Worm (Caenorhabditis elegans): Measurements from ENCODE around the gene srj-44.

Gene srj-44

DNA sequence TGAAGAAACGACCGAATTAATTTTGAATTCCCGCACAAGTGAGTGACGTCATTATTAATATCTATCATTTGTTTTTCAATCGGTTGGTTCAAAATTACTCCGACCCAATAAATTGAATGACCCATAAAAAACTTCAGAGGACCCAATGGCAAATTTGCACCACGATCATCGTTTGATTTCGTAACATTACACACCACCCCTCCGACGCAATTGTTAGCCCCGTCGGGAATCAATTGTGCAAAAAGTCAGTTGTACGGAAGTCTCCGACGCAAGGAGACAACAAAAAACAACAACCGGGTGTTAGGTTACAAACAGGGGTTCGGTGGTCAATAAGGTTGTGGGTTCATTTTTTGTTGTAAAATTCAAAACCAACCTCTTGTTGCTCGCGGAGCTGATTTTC is 43.7 kb downstream of the srj-44 start:
- TF ChIP-seq cog-1 (tag; optimal IDR thresholded peaks at IDR 0.05) (no peak), flt-1 (GFP tag; IDR thresholded peaks at IDR 0.05) (no peak), ztf-23 (GFP tag; IDR thresholded peaks at IDR 0.05) (no peak), T22C8.4 (GFP tag; IDR thresholded peaks at IDR 0.05) (no peak), ref-1 (GFP tag; conservative IDR thresholded peaks at IDR 0.05) (no peak), med-1 (GFP tag; optimal IDR thresholded peaks at IDR 0.05; ENCODE audit: insufficient read depth) (no peak), klf-2 (GFP tag; conservative IDR thresholded peaks at IDR 0.05) (no peak), ztf-29 (GFP tag; IDR thresholded peaks at IDR 0.05) (no peak), tab-1 (GFP tag; IDR thresholded peaks at IDR 0.05) (no peak)

DNA sequence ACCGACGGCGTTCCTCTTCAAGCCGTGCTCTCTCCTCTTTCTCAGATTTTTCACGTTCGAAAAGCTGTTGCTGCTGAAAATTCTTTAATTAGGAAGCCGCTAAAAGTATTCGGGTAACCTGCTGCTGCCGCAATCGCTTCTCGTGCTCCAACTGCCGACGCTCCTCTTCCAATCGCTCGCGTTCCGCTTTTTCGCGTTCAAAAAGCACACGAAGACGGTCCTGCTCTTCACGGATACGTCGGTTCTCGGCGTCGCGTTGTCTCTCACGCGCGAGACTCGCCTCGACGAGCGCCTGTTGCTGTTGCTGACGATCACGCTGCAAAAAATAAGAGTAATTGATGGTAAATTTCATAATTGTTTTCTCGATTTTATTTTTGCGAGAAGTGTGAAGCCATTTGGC is 45.0 kb downstream of the srj-44 start:
- TF ChIP-seq cog-1 (tag; optimal IDR thresholded peaks at IDR 0.05) (no peak), ref-1 (GFP tag; conservative IDR thresholded peaks at IDR 0.05) (no peak), tab-1 (GFP tag; IDR thresholded peaks at IDR 0.05) (no peak), T22C8.4 (GFP tag; IDR thresholded peaks at IDR 0.05) (no peak), ztf-23 (GFP tag; IDR thresholded peaks at IDR 0.05) (no peak), ztf-29 (GFP tag; IDR thresholded peaks at IDR 0.05) (no peak), med-1 (GFP tag; optimal IDR thresholded peaks at IDR 0.05; ENCODE audit: insufficient read depth) (no peak), klf-2 (GFP tag; conservative IDR thresholded peaks at IDR 0.05) (no peak), flt-1 (GFP tag; IDR thresholded peaks at IDR 0.05) (no peak)

DNA sequence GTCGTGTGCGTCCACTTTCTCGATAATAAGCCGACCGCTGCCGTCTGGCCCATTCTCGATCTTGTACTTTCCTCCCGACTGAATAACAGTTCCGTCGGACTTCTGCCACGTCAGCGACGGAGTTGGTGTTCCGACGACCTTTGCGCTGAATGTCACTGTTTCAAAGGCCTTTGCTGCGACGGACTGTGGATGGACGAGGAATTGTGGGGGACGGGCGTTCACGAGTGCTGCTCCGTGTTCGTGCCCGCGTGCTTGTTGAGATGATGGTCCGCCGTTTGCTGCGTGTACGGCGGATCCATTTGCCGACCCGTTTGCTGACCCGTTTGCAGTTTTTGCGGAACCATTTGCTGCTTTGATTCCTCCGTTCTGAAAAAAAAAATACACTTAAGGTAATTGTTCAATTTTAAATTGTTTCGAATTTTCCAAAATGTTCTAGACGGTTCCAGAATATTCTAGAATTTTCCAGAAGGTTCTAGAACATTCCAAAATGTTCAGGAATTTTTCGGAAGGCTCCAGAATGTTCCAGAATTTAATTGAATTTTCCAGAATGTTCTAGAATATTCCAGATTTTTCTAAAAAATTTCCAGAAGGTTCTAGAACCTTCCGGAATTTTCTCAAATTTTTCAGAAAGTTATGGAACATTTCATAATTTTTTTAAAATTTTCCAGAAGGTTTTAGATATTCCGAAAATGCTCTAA is 46.4 kb downstream of the srj-44 start:
- TF ChIP-seq ref-1 (GFP tag; conservative IDR thresholded peaks at IDR 0.05) (no peak), T22C8.4 (GFP tag; IDR thresholded peaks at IDR 0.05) (no peak), ztf-29 (GFP tag; IDR thresholded peaks at IDR 0.05) (no peak), cog-1 (tag; optimal IDR thresholded peaks at IDR 0.05) (no peak), ztf-23 (GFP tag; IDR thresholded peaks at IDR 0.05) (no peak), flt-1 (GFP tag; IDR thresholded peaks at IDR 0.05) (no peak), tab-1 (GFP tag; IDR thresholded peaks at IDR 0.05) (no peak), med-1 (GFP tag; optimal IDR thresholded peaks at IDR 0.05; ENCODE audit: insufficient read depth) (no peak), klf-2 (GFP tag; conservative IDR thresholded peaks at IDR 0.05) (no peak)

DNA sequence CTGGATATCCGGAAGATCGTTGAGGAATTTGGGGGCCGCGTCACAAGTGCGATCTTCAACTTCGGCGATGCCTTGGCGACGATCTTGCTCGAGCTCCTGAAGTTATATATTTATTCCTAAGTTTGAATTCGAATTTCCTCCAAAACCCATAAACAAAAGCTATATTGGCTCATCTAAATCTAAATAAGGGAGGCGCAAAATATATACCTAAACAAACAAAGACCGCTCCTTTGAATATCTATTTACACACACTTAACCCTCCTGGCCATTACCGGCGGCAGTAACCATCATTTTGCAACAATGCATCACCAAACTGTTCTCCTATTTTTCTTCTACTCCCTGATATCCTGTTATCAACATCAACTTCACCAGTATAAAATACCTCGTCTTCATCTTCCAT is 49.7 kb downstream of the srj-44 start, which contains the start of gene F54E2.2:
Gene F54E2.2 (plus strand): TSS at position 301 of the 400 bp plus-strand sequence.
- TF ChIP-seq ztf-29 (GFP tag; IDR thresholded peaks at IDR 0.05) = no peak
- no peak for TF ChIP-seq cog-1 (tag; optimal IDR thresholded peaks at IDR 0.05)
- TF ChIP-seq T22C8.4 (GFP tag; IDR thresholded peaks at IDR 0.05) = no peak
- no peak for TF ChIP-seq ztf-23 (GFP tag; IDR thresholded peaks at IDR 0.05)
- no peak for TF ChIP-seq med-1 (GFP tag; optimal IDR thresholded peaks at IDR 0.05; ENCODE audit: insufficient read depth)
- no peak for TF ChIP-seq tab-1 (GFP tag; IDR thresholded peaks at IDR 0.05)
- no peak for TF ChIP-seq ref-1 (GFP tag; conservative IDR thresholded peaks at IDR 0.05)
- no peak for TF ChIP-seq klf-2 (GFP tag; conservative IDR thresholded peaks at IDR 0.05)
- no peak for TF ChIP-seq flt-1 (GFP tag; IDR thresholded peaks at IDR 0.05)

All from whole organism, midembryonic.